Worm (Caenorhabditis elegans) whole organism, L4 larva: ENCODE data around the gene F22B5.5.
A peak's percentile ranks its signal among the peaks of the same experiment; 100 is the strongest.

ENCODE experiments used
- D1046.2 ChIP-seq: fragments of 200-800 bp; sonication (Bioruptor generic); IDR thresholded peaks from 2 replicates; pipeline ENCODE4 v1.3.6; 2022; ENCODE audit warnings: missing genetic modification characterization, missing compliant biosample characterization
- F10B5.3 ChIP-seq: sonication (generic microtip); optimal IDR thresholded peaks from 2 replicates; lab custom pipeline; 2016; ENCODE audit warnings: mild to moderate bottlenecking, missing genetic modification characterization, missing compliant biosample characterization
- F37D6.2 ChIP-seq: sonication (generic microtip); optimal IDR thresholded peaks from 2 replicates; lab custom pipeline; 2016; ENCODE audit warnings: mild to moderate bottlenecking, missing genetic modification characterization, missing compliant biosample characterization
- F49E8.2 ChIP-seq: sonication (generic microtip); optimal IDR thresholded peaks from 2 replicates; lab custom pipeline; 2016; ENCODE audit warnings: missing compliant biosample characterization, mild to moderate bottlenecking, missing genetic modification characterization, borderline replicate concordance
- T26A8.4 ChIP-seq: fragments of 200-800 bp; sonication (Bioruptor generic); IDR thresholded peaks from 2 replicates; pipeline ENCODE4 v1.3.6; 2022; ENCODE audit warnings: missing genetic modification characterization, missing compliant biosample characterization
- Y48G9A.11 ChIP-seq: fragments of 200-800 bp; sonication (Bioruptor generic); IDR thresholded peaks from 2 replicates; pipeline ENCODE4 v1.3.6; 2022; ENCODE audit warnings: missing genetic modification reagents, missing genetic modification characterization, missing compliant biosample characterization
- ZK546.5 ChIP-seq, 2 experiments: sonication (generic microtip); optimal IDR thresholded peaks; 2 replicates each; lab custom pipeline; 2017; ENCODE audit warnings: missing biosample characterization in 2 of 2, missing genetic modification characterization in 2 of 2
- aha-1 ChIP-seq: fragments of 150-350 bp; peaks from one replicate; lab custom pipeline; 2014; ENCODE audit warnings: missing biosample characterization, missing genetic modification characterization
- attf-4 ChIP-seq: sonication (generic microtip); optimal IDR thresholded peaks from 3 replicates; lab custom pipeline; 2017; ENCODE audit warnings: missing biosample characterization, missing genetic modification characterization
- ceh-28 ChIP-seq: fragments of 150-350 bp; optimal IDR thresholded peaks from 2 replicates; lab custom pipeline; 2014; ENCODE audit warnings: missing biosample characterization, missing genetic modification reagents, missing genetic modification characterization
- ceh-32 ChIP-seq: sonication (generic microtip); optimal IDR thresholded peaks from 2 replicates; lab custom pipeline; 2016; ENCODE audit warnings: mild to moderate bottlenecking, missing genetic modification characterization, missing compliant biosample characterization; ENCODE audit not compliant: poor library complexity
- ces-1 ChIP-seq: fragments of 150-350 bp; sonication (generic microtip); optimal IDR thresholded peaks from 4 replicates; lab custom pipeline; 2014; ENCODE audit warnings: missing biosample characterization, missing genetic modification reagents, missing genetic modification characterization
- cey-2 ChIP-seq: sonication (generic microtip); optimal IDR thresholded peaks from 3 replicates; lab custom pipeline; 2017; ENCODE audit warnings: missing genetic modification characterization, mild to moderate bottlenecking, missing compliant biosample characterization, antibody characterized with exemption, borderline replicate concordance; ENCODE audit not compliant: insufficient read depth
- ctbp-1 ChIP-seq: fragments of 200-800 bp; sonication (Bioruptor generic); IDR thresholded peaks from 2 replicates; pipeline ENCODE4 v1.3.6; 2022; ENCODE audit warnings: missing genetic modification reagents, missing genetic modification characterization, missing compliant biosample characterization
- daf-12 ChIP-seq: fragments of 150-350 bp; optimal IDR thresholded peaks from 2 replicates; lab custom pipeline; 2014; ENCODE audit warnings: missing biosample characterization, missing genetic modification reagents, missing genetic modification characterization
- daf-19 ChIP-seq: fragments of 200-800 bp; sonication (Bioruptor generic); conservative IDR thresholded peaks from 2 replicates; pipeline ENCODE4 v1.3.6; 2022; ENCODE audit warnings: missing genetic modification characterization, missing compliant biosample characterization
- dmd-8 ChIP-seq: fragments of 200-800 bp; sonication (Bioruptor generic); IDR thresholded peaks from 2 replicates; pipeline ENCODE4 v1.3.6; 2022; ENCODE audit warnings: missing genetic modification characterization, missing compliant biosample characterization
- dpl-1 ChIP-seq: fragments of 150-350 bp; optimal IDR thresholded peaks from 2 replicates; lab custom pipeline; 2014; ENCODE audit warnings: missing biosample characterization, missing genetic modification reagents, missing genetic modification characterization
- fkh-10 ChIP-seq: fragments of 150-350 bp; optimal IDR thresholded peaks from 2 replicates; lab custom pipeline; 2014; ENCODE audit warnings: missing biosample characterization, missing genetic modification reagents, missing genetic modification characterization
- gei-8 ChIP-seq: fragments of 200-800 bp; sonication (Bioruptor generic); optimal IDR thresholded peaks from 2 replicates; lab custom pipeline; 2018; ENCODE audit warnings: mild to moderate bottlenecking, missing genetic modification characterization, missing compliant biosample characterization
- hif-1 ChIP-seq, 2 experiments: sonication (generic microtip); optimal IDR thresholded peaks; 2 replicates each; lab custom pipeline; 2016 to 2017; ENCODE audit warnings: missing compliant biosample characterization in 2 of 2, missing genetic modification characterization in 2 of 2, missing genetic modification reagents in 2 of 2, missing genotype in 2 of 2, mild to moderate bottlenecking in 1 of 2
- hlh-11 ChIP-seq: fragments of 200-800 bp; sonication (Bioruptor generic); optimal IDR thresholded peaks from 2 replicates; lab custom pipeline; 2018; ENCODE audit warnings: mild to moderate bottlenecking, missing genetic modification characterization, missing compliant biosample characterization
- lin-13 ChIP-seq: fragments of 150-350 bp; optimal IDR thresholded peaks from 2 replicates; lab custom pipeline; 2014; ENCODE audit warnings: missing biosample characterization, missing genetic modification reagents, missing genetic modification characterization
- lin-29 ChIP-seq: fragments of 200-800 bp; sonication (Bioruptor generic); IDR thresholded peaks from 2 replicates; pipeline ENCODE4 v1.3.6; 2022; ENCODE audit warnings: missing genetic modification reagents, missing genetic modification characterization, missing compliant biosample characterization
- madf-5 ChIP-seq, 2 experiments: fragments of 200-800 bp; sonication (Bioruptor generic); IDR thresholded peaks; 2 replicates each; pipeline ENCODE4 v1.3.6; 2022; ENCODE audit warnings: missing compliant biosample characterization in 2 of 2, missing genetic modification characterization in 2 of 2
- madf-9 ChIP-seq: fragments of 200-800 bp; sonication (Bioruptor generic); conservative IDR thresholded peaks from 2 replicates; pipeline ENCODE4 v1.3.6; 2022; ENCODE audit warnings: missing genetic modification reagents, missing genetic modification characterization, missing compliant biosample characterization
- mes-2 ChIP-seq: sonication (generic microtip); optimal IDR thresholded peaks from 2 replicates; lab custom pipeline; 2016; ENCODE audit warnings: missing genotype, mild to moderate bottlenecking, missing genetic modification characterization, missing compliant biosample characterization; ENCODE audit not compliant: poor library complexity, severe bottlenecking
- nhr-11 ChIP-seq: fragments of 150-350 bp; optimal IDR thresholded peaks from 2 replicates; lab custom pipeline; 2014; ENCODE audit warnings: missing biosample characterization, missing genetic modification characterization
- nhr-111 ChIP-seq: fragments of 200-800 bp; sonication (Bioruptor generic); optimal IDR thresholded peaks from 2 replicates; lab custom pipeline; 2018; ENCODE audit warnings: mild to moderate bottlenecking, missing genetic modification characterization, missing compliant biosample characterization
- nhr-237 ChIP-seq: sonication (generic microtip); optimal IDR thresholded peaks from 2 replicates; lab custom pipeline; 2017; ENCODE audit warnings: missing biosample characterization, missing genetic modification characterization
- nhr-25 ChIP-seq: sonication (generic microtip); optimal IDR thresholded peaks from 2 replicates; lab custom pipeline; 2017; ENCODE audit warnings: missing genetic modification characterization, mild to moderate bottlenecking, missing compliant biosample characterization, antibody characterized with exemption, moderate library complexity, borderline replicate concordance; ENCODE audit not compliant: insufficient read depth
- nhr-28 ChIP-seq: fragments of 150-350 bp; optimal IDR thresholded peaks from 2 replicates; lab custom pipeline; 2014; ENCODE audit warnings: missing biosample characterization, missing genetic modification characterization
- nhr-41 ChIP-seq: fragments of 200-800 bp; sonication (Bioruptor generic); IDR thresholded peaks from 2 replicates; pipeline ENCODE4 v1.3.6; 2022; ENCODE audit warnings: missing genetic modification reagents, missing genetic modification characterization, missing compliant biosample characterization
- nhr-6 ChIP-seq: fragments of 150-350 bp; optimal IDR thresholded peaks from 2 replicates; lab custom pipeline; 2014; ENCODE audit warnings: missing biosample characterization, missing genetic modification characterization
- pha-4 ChIP-seq, 2 experiments: fragments of 150-350 bp in 1 of 2; fragments of 200-800 bp in 1 of 2; sonication (Bioruptor generic) in 1 of 2; IDR thresholded peaks in 1 of 2; optimal IDR thresholded peaks in 1 of 2; 2 replicates each; pipeline versions ENCODE4 v1.3.6 to Lab custom; 2014 to 2022; ENCODE audit warnings: missing genetic modification characterization in 2 of 2, missing genetic modification reagents in 2 of 2, missing biosample characterization in 1 of 2, missing compliant biosample characterization in 1 of 2
- set-16 ChIP-seq: fragments of 200-800 bp; sonication (Bioruptor generic); IDR thresholded peaks from 2 replicates; pipeline ENCODE4 v1.3.6; 2022; ENCODE audit warnings: missing genetic modification reagents, missing genetic modification characterization, missing compliant biosample characterization
- skn-1 ChIP-seq: fragments of 150-350 bp; optimal IDR thresholded peaks from 2 replicates; lab custom pipeline; 2014; ENCODE audit warnings: missing biosample characterization, missing genetic modification characterization
- snpc-1.2 ChIP-seq: fragments of 200-800 bp; sonication (Bioruptor generic); IDR thresholded peaks from 2 replicates; pipeline ENCODE4 v1.3.6; 2022; ENCODE audit warnings: missing genetic modification reagents, missing genetic modification characterization, missing compliant biosample characterization
- unc-130 ChIP-seq: sonication (generic microtip); optimal IDR thresholded peaks from 2 replicates; lab custom pipeline; 2016; ENCODE audit warnings: missing genetic modification reagents, missing genetic modification characterization, missing compliant biosample characterization
- unc-39 ChIP-seq: sonication (generic microtip); optimal IDR thresholded peaks from 2 replicates; lab custom pipeline; 2017; ENCODE audit warnings: missing biosample characterization, missing genetic modification characterization
- unc-62 ChIP-seq, 3 experiments: fragments of 150-350 bp in 1 of 3; sonication (generic microtip); optimal IDR thresholded peaks in 2 of 3; peaks in 1 of 3; 1 replicate in 1 of 3; 2 replicates in 2 of 3; lab custom pipeline; 2014 to 2017; ENCODE audit warnings: missing biosample characterization in 3 of 3, missing genetic modification characterization in 3 of 3, missing genetic modification reagents in 3 of 3, missing genotype in 1 of 3
- zfp-2 ChIP-seq: sonication (generic microtip); optimal IDR thresholded peaks from 2 replicates; lab custom pipeline; 2016; ENCODE audit warnings: mild to moderate bottlenecking, missing genetic modification characterization, missing compliant biosample characterization
- zip-2 ChIP-seq: fragments of 150-350 bp; optimal IDR thresholded peaks from 2 replicates; lab custom pipeline; 2014; ENCODE audit warnings: missing biosample characterization, missing genetic modification characterization

The F22B5.5 gene

ce11 chrII:8438791-8439287 is 15.6 kb downstream of the F22B5.5 start, which contains the start of gene lips-10:
lips-10 (plus strand) TSS chrII:8439168.
- no peak for TF ChIP-seq skn-1
- no peak for TF ChIP-seq gei-8 (GFP tag; lab: Kevin White, UChicago)
- no peak for TF ChIP-seq cey-2 (tag; lab: Kevin White, UChicago)
- TF ChIP-seq dpl-1 (GFP tag; lab: Kevin White, UChicago) = no peak
- TF ChIP-seq fkh-10 (GFP tag; lab: Kevin White, UChicago) = no peak
- no peak for TF ChIP-seq nhr-11 (tag; lab: Kevin White, UChicago)
- TF ChIP-seq nhr-28 (tag; lab: Kevin White, UChicago) = peak; percentile 91
- TF ChIP-seq nhr-25 (tag; lab: Kevin White, UChicago) = no peak
- no peak for TF ChIP-seq nhr-111 (GFP tag; lab: Kevin White, UChicago)
- TF ChIP-seq zip-2 = no peak
- no peak for TF ChIP-seq dmd-8 (GFP tag; lab: Robert Waterston, UW)
- no peak for TF ChIP-seq snpc-1.2 (GFP tag; lab: Robert Waterston, UW)
- no peak for TF ChIP-seq lin-13
- TF ChIP-seq nhr-41 (GFP tag; lab: Robert Waterston, UW) = no peak
- TF ChIP-seq nhr-237 (tag; lab: Kevin White, UChicago) = no peak
- no peak for TF ChIP-seq T26A8.4 (GFP tag; lab: Robert Waterston, UW)
- TF ChIP-seq unc-62 (GFP tag; optimal IDR thresholded peaks at IDR 0.05 in 1 of 2; lab: Kevin White, UChicago) = peak in 1 of 2 experiments; percentile 13
- TF ChIP-seq unc-62 (tag; optimal IDR thresholded peaks at IDR 0.05; lab: Kevin White, UChicago) = no peak

ce11 chrII:8437035-8437434 is 17.4 kb downstream of the F22B5.5 start, which contains the start of gene acp-3:
acp-3 (minus strand) TSS chrII:8437135.
- peak; percentile 84 for TF ChIP-seq aha-1
- peak in 1 of 2 experiments; percentile 68 for TF ChIP-seq unc-62 (GFP tag; optimal IDR thresholded peaks at IDR 0.05 in 1 of 2; lab: Kevin White, UChicago)
- no peak for TF ChIP-seq unc-62 (tag; optimal IDR thresholded peaks at IDR 0.05; lab: Kevin White, UChicago)
- TF ChIP-seq dmd-8 (GFP tag; lab: Robert Waterston, UW) = no peak
- no peak for TF ChIP-seq zfp-2 (tag; lab: Kevin White, UChicago)
- TF ChIP-seq, all 104 proteins: peak for 2

ce11 chrII:8435005-8435404 is 19.4 kb downstream of the F22B5.5 start, which contains the start of gene acp-4:
acp-4 (minus strand) TSS chrII:8435105.
- TF ChIP-seq F49E8.2 = no peak
- no peak for TF ChIP-seq F37D6.2 (tag; lab: Kevin White, UChicago)
- TF ChIP-seq nhr-41 (GFP tag; lab: Robert Waterston, UW) = no peak
- no peak for TF ChIP-seq nhr-6 (tag; lab: Kevin White, UChicago)
- TF ChIP-seq ceh-28 (tag; lab: Kevin White, UChicago) = no peak
- TF ChIP-seq daf-12 (tag; lab: Kevin White, UChicago) = no peak
- TF ChIP-seq lin-29 = no peak
- TF ChIP-seq Y48G9A.11 (GFP tag; lab: Robert Waterston, UW) = no peak
- no peak for TF ChIP-seq unc-130 (GFP tag; lab: Kevin White, UChicago)
- no peak for TF ChIP-seq lin-13
- TF ChIP-seq nhr-28 (tag; lab: Kevin White, UChicago) = no peak
- no peak for TF ChIP-seq daf-19 (GFP tag; lab: Robert Waterston, UW)
- no peak for TF ChIP-seq hlh-11
- TF ChIP-seq unc-39 = no peak
- no peak for TF ChIP-seq set-16 (GFP tag; lab: Robert Waterston, UW)
- no peak for TF ChIP-seq skn-1
- no peak for TF ChIP-seq unc-62 (GFP tag; optimal IDR thresholded peaks at IDR 0.05 in 1 of 2; lab: Kevin White, UChicago)
- no peak for TF ChIP-seq unc-62 (tag; optimal IDR thresholded peaks at IDR 0.05; lab: Kevin White, UChicago)

ce11 chrII:8431954-8432353 is 22.5 kb downstream of the F22B5.5 start, which contains the start of gene acp-2:
acp-2 (minus strand) TSS chrII:8432054.
- TF ChIP-seq D1046.2 (GFP tag; lab: Robert Waterston, UW) (no peak), ZK546.5 (tag; optimal IDR thresholded peaks at IDR 0.05; lab: Kevin White, UChicago) (no peak), attf-4 (tag; lab: Kevin White, UChicago) (no peak), ces-1 (no peak), unc-130 (GFP tag; lab: Kevin White, UChicago) (no peak), ceh-32 (tag; lab: Kevin White, UChicago) (no peak), skn-1 (no peak), pha-4 (GFP tag; IDR thresholded peaks at IDR 0.05; lab: Robert Waterston, UW) (no peak), pha-4 (tag; optimal IDR thresholded peaks at IDR 0.05; lab: Kevin White, UChicago) (no peak), ceh-28 (tag; lab: Kevin White, UChicago) (no peak), F10B5.3 (tag; lab: Kevin White, UChicago) (no peak), madf-9 (GFP tag; lab: Robert Waterston, UW) (no peak), madf-5 (GFP tag; IDR thresholded peaks at IDR 0.05; lab: Robert Waterston, UW) (no peak), ctbp-1 (no peak), nhr-111 (GFP tag; lab: Kevin White, UChicago) (no peak), hif-1 (tag; optimal IDR thresholded peaks at IDR 0.05; lab: Kevin White, UChicago) (no peak), mes-2 (tag; lab: Kevin White, UChicago) (no peak), F37D6.2 (tag; lab: Kevin White, UChicago) (no peak), daf-12 (tag; lab: Kevin White, UChicago) (no peak)
